Worm (Caenorhabditis elegans): ENCODE results near the gene T09A5.4.

Gene T09A5.4

ce11 chrII:7832054-7832453 lies 13.9 kb upstream of the T09A5.4 start, which contains the start of gene T09A5.14:
Gene T09A5.14, plus strand, starts transcription at chrII:7832354.
- TF ChIP-seq mec-3 (tag; optimal IDR thresholded peaks at IDR 0.05; ENCODE audit: borderline replicate concordance) (no peak), fkh-10 (GFP tag; optimal IDR thresholded peaks at IDR 0.05) (no peak)

DNA sequence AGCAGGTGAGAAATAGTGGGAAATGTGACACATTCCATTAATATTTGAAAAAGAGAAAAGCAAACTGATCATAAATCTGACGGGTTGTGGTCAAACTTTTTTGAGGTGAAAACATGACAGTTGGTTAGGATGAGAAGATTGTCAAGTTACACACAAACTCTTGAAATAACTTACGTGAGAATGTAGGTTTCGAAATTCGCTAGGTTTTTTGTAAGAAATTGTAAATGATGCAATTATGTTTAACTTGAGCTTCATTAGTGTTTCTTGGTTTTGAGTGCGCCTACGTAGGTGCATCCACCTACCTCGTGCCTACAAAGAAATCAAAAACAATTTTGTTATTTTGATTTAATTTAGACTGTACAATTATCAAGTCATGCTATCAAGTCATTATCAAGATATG lies 10.7 kb upstream of the T09A5.4 start, which contains the start of gene cex-2:
TSS of gene cex-2 (minus strand) at position 101 of the 400 bp plus-strand sequence.
- TF ChIP-seq eyg-1 (tag; optimal IDR thresholded peaks at IDR 0.05): no peak
- no peak for TF ChIP-seq pat-9 (tag; optimal IDR thresholded peaks at IDR 0.05)
- no peak for TF ChIP-seq madf-2 (tag; optimal IDR thresholded peaks at IDR 0.05)
- no peak for TF ChIP-seq fkh-6 (tag; optimal IDR thresholded peaks at IDR 0.05)
- TF ChIP-seq ets-4 (tag; optimal IDR thresholded peaks at IDR 0.05): no peak
- no peak for TF ChIP-seq T23F11.4 (GFP tag; optimal IDR thresholded peaks at IDR 0.05)

- TF ChIP-seq ceh-31 (tag; optimal IDR thresholded peaks at IDR 0.05) (no peak), eyg-1 (tag; optimal IDR thresholded peaks at IDR 0.05) (no peak), rnt-1 (tag; optimal IDR thresholded peaks at IDR 0.05) (peak; percentile 32), ttx-3 (tag; optimal IDR thresholded peaks at IDR 0.05) (no peak), C38D4.7 (GFP tag; optimal IDR thresholded peaks at IDR 0.05) (no peak), ztf-16 (tag; optimal IDR thresholded peaks at IDR 0.05) (no peak), nfya-1 (tag; optimal IDR thresholded peaks at IDR 0.05) (no peak), pqm-1 (tag; optimal IDR thresholded peaks at IDR 0.05) (no peak), che-1 (tag; optimal IDR thresholded peaks at IDR 0.05) (no peak), unc-86 (tag; optimal IDR thresholded peaks at IDR 0.05) (no peak), unc-55 (GFP tag; optimal IDR thresholded peaks at IDR 0.05) (peak; percentile 43), ceh-18 (tag; optimal IDR thresholded peaks at IDR 0.05) (peak; percentile 63), tbx-2 (tag; optimal IDR thresholded peaks at IDR 0.05) (no peak), npax-4 (tag; optimal IDR thresholded peaks at IDR 0.05) (no peak), ama-1 (optimal IDR thresholded peaks at IDR 0.05) (no peak), K09A11.1 (tag; optimal IDR thresholded peaks at IDR 0.05; ENCODE audit: insufficient read depth) (no peak), ceh-34 (tag; optimal IDR thresholded peaks at IDR 0.05) (peak; percentile 64), pros-1 (tag; optimal IDR thresholded peaks at IDR 0.05) (no peak), ref-2 (tag; optimal IDR thresholded peaks at IDR 0.05) (no peak), ceh-22 (tag; optimal IDR thresholded peaks at IDR 0.05) (no peak), T23F11.4 (GFP tag; optimal IDR thresholded peaks at IDR 0.05) (no peak), syd-9 (tag; optimal IDR thresholded peaks at IDR 0.05) (no peak), sox-2 (GFP tag; IDR thresholded peaks at IDR 0.05) (no peak), ahr-1 (tag; optimal IDR thresholded peaks at IDR 0.05) (no peak), C08G9.2 (tag; optimal IDR thresholded peaks at IDR 0.05) (no peak), unc-3 (GFP tag; conservative IDR thresholded peaks at IDR 0.05) (no peak), unc-3 (tag; optimal IDR thresholded peaks at IDR 0.05) (no peak), ceh-45 (GFP tag; IDR thresholded peaks at IDR 0.05) (no peak), hlh-30 (tag; optimal IDR thresholded peaks at IDR 0.05; ENCODE audit: insufficient read depth) (no peak), unc-42 (tag; optimal IDR thresholded peaks at IDR 0.05) (no peak), ets-4 (tag; optimal IDR thresholded peaks at IDR 0.05) (no peak), pax-1 (tag; optimal IDR thresholded peaks at IDR 0.05) (no peak)
Observed at ce11 chrII:7836613-7837226, 9.3 kb upstream of the T09A5.4 start.

- TF ChIP-seq Y22D7AL.16 (tag; optimal IDR thresholded peaks at IDR 0.05) (no peak), che-1 (tag; optimal IDR thresholded peaks at IDR 0.05) (no peak), nfya-1 (tag; optimal IDR thresholded peaks at IDR 0.05) (peak; percentile 12)
Observed at ce11 chrII:7838661-7839060, 7.3 kb upstream of the T09A5.4 start.
